Worm (Caenorhabditis elegans): ENCODE data around the gene F43C11.4.

F43C11.4 gene

ce11 chrII:2368956-2369355, 22.2 kb downstream of the F43C11.4 start, which contains the start of gene hpo-25:
hpo-25 (plus strand) TSS chrII:2369256.
- TF ChIP-seq dao-5 (tag; optimal IDR thresholded peaks at IDR 0.05): no peak

ce11 chrII:2372090-2372489, 25.3 kb downstream of the F43C11.4 start, which contains the start of gene F16G10.3:
F16G10.3 (plus strand) TSS chrII:2372390.
- TF ChIP-seq dao-5 (tag; optimal IDR thresholded peaks at IDR 0.05): no peak
- no peak for TF ChIP-seq W03F9.2 (tag; optimal IDR thresholded peaks at IDR 0.05)
- TF ChIP-seq him-1 (tag; optimal IDR thresholded peaks at IDR 0.05): no peak

DNA sequence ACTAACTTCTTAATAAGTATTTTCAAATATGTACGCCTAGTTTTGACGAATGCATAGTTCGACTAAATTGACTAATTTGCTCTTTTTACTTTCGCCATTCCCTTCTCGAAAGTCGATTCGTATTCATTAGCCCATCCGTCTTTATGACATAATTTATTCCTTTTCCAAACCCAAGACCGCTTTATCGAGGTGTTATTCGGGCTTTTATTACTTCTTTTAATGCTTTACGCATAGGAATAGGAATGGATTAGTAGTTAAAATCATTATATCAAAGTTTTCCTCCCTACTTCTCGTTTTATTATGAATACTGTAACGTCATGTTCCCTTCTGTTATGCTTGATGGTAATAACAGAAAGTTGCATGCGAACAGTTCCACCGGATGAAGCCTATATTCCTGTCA, 28.2 kb downstream of the F43C11.4 start, which contains the start of gene F16G10.2:
Gene F16G10.2, plus strand, starts transcription at position 301 of the 400 bp plus-strand sequence.
- TF ChIP-seq W03F9.2 (tag; optimal IDR thresholded peaks at IDR 0.05) (no peak), dao-5 (tag; optimal IDR thresholded peaks at IDR 0.05) (no peak), him-1 (tag; optimal IDR thresholded peaks at IDR 0.05) (no peak)

DNA sequence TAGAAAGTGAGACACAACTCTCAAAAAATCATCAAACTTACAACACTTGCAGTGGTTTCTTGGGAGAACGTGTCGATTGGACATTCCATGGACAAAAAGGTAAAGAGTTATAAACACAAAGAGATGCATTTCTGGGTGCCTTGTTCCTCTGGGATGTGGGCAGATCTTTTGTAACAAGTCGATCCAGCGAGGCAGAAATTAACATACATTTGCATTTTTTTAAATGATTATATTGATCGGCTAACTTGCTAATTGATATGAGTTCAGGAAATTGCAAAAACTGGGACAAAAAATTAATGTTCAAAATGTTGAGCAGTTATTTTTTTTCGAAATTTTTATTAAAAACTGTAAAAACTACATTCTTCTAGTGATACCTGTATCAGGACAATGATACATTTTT, 31.0 kb downstream of the F43C11.4 start, which contains the start of gene F16G10.6:
Gene F16G10.6, minus strand, starts transcription at position 101 of the 400 bp plus-strand sequence.
- TF ChIP-seq him-1 (tag; optimal IDR thresholded peaks at IDR 0.05) (no peak), W03F9.2 (tag; optimal IDR thresholded peaks at IDR 0.05) (no peak), dao-5 (tag; optimal IDR thresholded peaks at IDR 0.05) (no peak)

ce11 chrII:2378465-2379009, 31.8 kb downstream of the F43C11.4 start:
- TF ChIP-seq dao-5 (tag; optimal IDR thresholded peaks at IDR 0.05) (no peak), W03F9.2 (tag; optimal IDR thresholded peaks at IDR 0.05) (peak; percentile 18)

DNA sequence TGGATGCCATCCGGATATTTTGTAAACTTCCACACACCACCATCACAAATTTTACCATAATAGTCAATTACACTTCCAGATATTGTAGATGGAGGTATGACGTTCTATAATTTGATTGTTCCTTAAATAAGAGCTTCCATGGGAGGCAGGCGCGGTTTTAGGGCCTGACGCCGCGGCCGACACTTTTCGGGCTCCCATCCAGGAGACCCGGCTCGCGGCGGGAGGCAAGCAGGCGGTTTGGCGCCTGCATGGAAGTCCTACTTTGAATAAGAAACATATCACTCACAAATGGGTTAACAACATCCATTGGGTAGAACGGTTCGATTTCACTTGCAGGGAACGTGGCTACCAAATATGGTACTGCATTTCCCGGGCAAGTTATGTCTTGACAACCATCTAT, 32.9 kb downstream of the F43C11.4 start:
- no peak for TF ChIP-seq W03F9.2 (tag; optimal IDR thresholded peaks at IDR 0.05)
- no peak for TF ChIP-seq him-1 (tag; optimal IDR thresholded peaks at IDR 0.05)
- TF ChIP-seq dao-5 (tag; optimal IDR thresholded peaks at IDR 0.05): no peak

DNA sequence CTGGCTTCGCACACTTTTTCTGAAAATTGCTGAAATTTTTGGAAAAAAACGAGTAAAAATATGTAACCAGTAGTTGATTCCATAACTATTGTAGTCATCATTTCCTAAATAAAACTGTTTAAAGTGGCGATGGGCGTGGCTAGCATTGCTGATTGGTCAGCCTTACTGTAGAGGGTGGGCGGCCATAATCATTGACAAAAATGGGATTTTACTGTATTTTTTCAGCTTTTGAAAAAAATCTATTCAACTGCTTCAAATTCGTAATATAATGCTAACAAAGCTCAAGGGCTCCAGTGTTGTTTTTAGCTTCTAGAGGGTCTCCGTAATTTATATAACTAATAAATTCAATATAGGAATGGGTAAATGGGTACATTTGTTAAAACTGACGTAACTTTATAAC, 33.4 kb downstream of the F43C11.4 start, which contains the start of gene F16G10.7:
Gene F16G10.7, minus strand, starts transcription at position 101 of the 400 bp plus-strand sequence.
- TF ChIP-seq him-1 (tag; optimal IDR thresholded peaks at IDR 0.05) (no peak), dao-5 (tag; optimal IDR thresholded peaks at IDR 0.05) (no peak)

DNA sequence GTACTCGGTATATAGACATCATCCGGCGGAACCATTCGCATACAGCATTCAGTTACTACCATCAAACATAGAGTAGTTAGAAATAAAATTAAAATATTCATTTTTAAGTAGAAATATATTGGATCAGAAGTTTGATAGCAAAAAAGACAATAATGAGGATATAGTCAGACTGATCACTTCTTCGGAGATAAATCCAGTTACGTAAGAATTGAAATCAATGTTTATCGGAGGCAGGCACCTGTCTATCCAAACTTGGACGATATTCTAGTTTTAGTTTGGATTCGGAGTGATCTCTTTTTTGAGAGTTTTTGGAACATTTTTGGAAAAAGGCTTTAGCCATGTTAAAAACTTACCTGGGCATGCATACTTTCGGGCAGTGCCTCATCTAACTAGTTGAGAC, 36.6 kb downstream of the F43C11.4 start, which contains the start of gene F16G10.8:
Gene F16G10.8, minus strand, starts transcription at position 101 of the 400 bp plus-strand sequence.
- TF ChIP-seq dao-5 (tag; optimal IDR thresholded peaks at IDR 0.05) (no peak), him-1 (tag; optimal IDR thresholded peaks at IDR 0.05) (no peak), W03F9.2 (tag; optimal IDR thresholded peaks at IDR 0.05) (no peak)

DNA sequence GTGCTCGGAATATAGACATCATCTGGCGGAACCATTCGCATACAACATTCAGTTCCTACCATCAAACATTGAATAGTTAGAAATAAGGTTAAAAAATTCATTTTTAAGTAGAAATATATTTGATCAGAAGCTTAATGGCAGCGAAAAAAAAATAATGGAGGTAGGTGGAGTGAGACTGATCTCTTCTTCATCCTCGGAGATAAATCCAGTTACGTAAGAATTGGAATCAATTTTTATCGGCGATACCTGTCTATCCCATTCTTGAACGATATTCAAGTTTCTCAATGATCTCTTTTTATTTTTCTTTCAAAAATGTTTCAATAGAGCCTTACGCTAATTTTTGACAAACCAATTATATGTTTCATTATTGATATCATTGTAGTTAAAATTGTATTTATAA, 38.7 kb downstream of the F43C11.4 start, which contains the start of gene F16G10.9:
Gene F16G10.9, minus strand, starts transcription at position 101 of the 400 bp plus-strand sequence.
- TF ChIP-seq dao-5 (tag; optimal IDR thresholded peaks at IDR 0.05): no peak
- no peak for TF ChIP-seq him-1 (tag; optimal IDR thresholded peaks at IDR 0.05)
- TF ChIP-seq W03F9.2 (tag; optimal IDR thresholded peaks at IDR 0.05): no peak

DNA sequence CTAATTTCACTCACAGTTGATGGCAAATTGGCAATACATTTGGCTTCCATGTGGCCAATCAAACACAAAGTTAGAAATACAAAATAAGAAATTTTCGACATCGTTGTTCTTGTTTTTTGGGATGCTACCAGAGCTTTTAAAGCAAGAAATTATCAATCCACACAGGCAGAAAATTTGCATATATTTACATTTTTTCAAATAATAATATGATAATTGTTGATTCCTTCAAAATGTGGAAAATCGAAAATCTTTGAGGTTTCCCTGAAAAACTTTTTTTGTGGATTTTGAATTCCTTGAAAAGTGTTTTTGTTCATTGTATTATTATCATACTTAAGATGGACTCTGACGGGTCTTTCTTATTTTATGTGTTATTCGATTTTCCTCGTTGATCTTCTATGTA, 44.1 kb downstream of the F43C11.4 start, which contains the start of gene F16G10.10:
Gene F16G10.10, minus strand, starts transcription at position 101 of the 400 bp plus-strand sequence.
- TF ChIP-seq him-1 (tag; optimal IDR thresholded peaks at IDR 0.05) (no peak), dao-5 (tag; optimal IDR thresholded peaks at IDR 0.05) (no peak), W03F9.2 (tag; optimal IDR thresholded peaks at IDR 0.05) (no peak)

DNA sequence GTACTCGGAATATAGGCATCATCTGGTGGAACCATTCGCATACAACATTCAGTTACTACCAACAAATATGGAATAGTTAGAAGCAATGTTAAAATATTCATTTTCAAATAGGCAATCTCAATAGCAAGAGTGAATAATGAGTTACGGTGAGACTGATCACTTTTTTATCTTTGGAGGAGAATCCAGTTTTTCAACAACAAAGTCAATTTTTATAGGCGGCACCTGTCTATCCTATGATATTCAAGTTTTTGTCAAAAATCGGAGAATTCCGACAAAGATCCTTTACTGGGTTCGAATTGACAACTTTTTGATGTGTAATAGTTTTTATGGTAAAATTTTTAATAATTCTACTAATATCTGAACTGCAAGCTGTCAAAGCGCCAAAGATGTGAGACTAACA, 47.0 kb downstream of the F43C11.4 start, which contains the start of gene F16G10.11:
Gene F16G10.11, minus strand, starts transcription at position 101 of the 400 bp plus-strand sequence.
- TF ChIP-seq dao-5 (tag; optimal IDR thresholded peaks at IDR 0.05) (no peak), W03F9.2 (tag; optimal IDR thresholded peaks at IDR 0.05) (no peak), him-1 (tag; optimal IDR thresholded peaks at IDR 0.05) (no peak)

DNA sequence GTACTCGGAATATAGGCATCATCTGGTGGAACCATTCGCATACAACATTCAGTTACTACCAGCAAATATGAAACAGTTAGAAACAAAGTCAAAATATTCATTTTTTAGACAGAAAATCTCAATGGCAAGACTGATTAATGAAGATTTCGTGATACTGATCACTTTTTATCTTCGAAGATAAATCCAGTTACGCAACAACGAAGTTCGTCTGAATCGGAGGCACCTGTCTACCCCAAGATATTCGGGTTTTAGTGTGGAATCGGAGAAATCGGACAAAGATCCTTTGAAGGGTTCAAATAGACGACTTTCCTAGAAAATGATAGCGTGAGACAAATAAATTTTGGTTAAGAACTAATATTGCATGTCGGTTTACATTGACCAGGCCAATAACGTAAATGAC, 49.1 kb downstream of the F43C11.4 start, which contains the start of gene F16G10.13:
Gene F16G10.13, minus strand, starts transcription at position 101 of the 400 bp plus-strand sequence.
- no peak for TF ChIP-seq him-1 (tag; optimal IDR thresholded peaks at IDR 0.05)
- TF ChIP-seq W03F9.2 (tag; optimal IDR thresholded peaks at IDR 0.05): no peak
- TF ChIP-seq dao-5 (tag; optimal IDR thresholded peaks at IDR 0.05): no peak

DNA sequence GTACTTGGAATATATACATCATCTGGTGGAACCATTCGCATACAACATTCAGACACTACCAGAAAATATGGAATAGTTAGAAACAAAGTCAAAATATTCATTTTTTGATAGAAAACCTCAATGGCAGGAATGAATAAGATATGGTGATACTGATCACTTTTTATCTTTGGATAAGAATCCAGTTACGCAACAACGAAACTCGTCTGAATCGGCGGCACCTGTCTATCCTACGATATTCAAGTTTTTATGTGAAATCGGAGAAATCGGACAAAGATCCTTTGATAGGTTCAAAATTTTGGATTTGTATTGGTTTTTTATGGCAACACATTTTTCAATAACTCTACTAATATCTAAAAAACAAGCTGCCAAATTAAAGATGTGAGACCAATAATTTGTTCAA, 52.1 kb downstream of the F43C11.4 start, which contains the start of gene F16G10.14:
Gene F16G10.14, minus strand, starts transcription at position 101 of the 400 bp plus-strand sequence.
- no peak for TF ChIP-seq dao-5 (tag; optimal IDR thresholded peaks at IDR 0.05)
- TF ChIP-seq him-1 (tag; optimal IDR thresholded peaks at IDR 0.05): no peak
- TF ChIP-seq W03F9.2 (tag; optimal IDR thresholded peaks at IDR 0.05): no peak

Data from whole organism, L4/young adult.